Fruit fly (Drosophila melanogaster) whole organism, embryonic: ENCODE measurements around the gene CG42488.

Experiments
- ATbp ChIP-seq: fragments of 200-800 bp; sonication (Bioruptor generic); optimal IDR thresholded peaks from 2 replicates; lab custom pipeline; 2017; ENCODE audit warnings: missing biosample characterization, mild to moderate bottlenecking, missing genetic modification characterization, missing genetic modification reagents
- Aef1 ChIP-seq: fragments of 200-800 bp; sonication (Bioruptor generic); IDR thresholded peaks from 3 replicates; pipeline ENCODE4 v1.3.6; 2022; ENCODE audit warnings: missing biosample characterization, missing genetic modification characterization
- Atf6 ChIP-seq: fragments of 200-800 bp; sonication (Bioruptor generic); IDR thresholded peaks from 2 replicates; pipeline ENCODE4 v1.3.6; 2022; ENCODE audit warnings: missing biosample characterization, missing genetic modification characterization
- B-H1 ChIP-seq: fragments of 200-800 bp; sonication (Bioruptor generic); IDR thresholded peaks from 3 replicates; pipeline ENCODE4 v1.3.6; 2022; ENCODE audit warnings: missing biosample characterization, missing genetic modification characterization
- CG11398 ChIP-seq: fragments of 200-800 bp; sonication (Bioruptor generic); optimal IDR thresholded peaks from 2 replicates; lab custom pipeline; 2016; ENCODE audit warnings: missing biosample characterization, missing genetic modification characterization
- CG11456 ChIP-seq: fragments of 200-800 bp; sonication (Bioruptor generic); IDR thresholded peaks from 3 replicates; pipeline ENCODE4 v1.3.6; 2022; ENCODE audit warnings: missing biosample characterization, missing genetic modification characterization
- CG14860 ChIP-seq: fragments of 200-800 bp; sonication (Bioruptor generic); IDR thresholded peaks from 3 replicates; pipeline ENCODE4 v1.3.6; 2022; ENCODE audit warnings: missing biosample characterization, missing genetic modification characterization; ENCODE audit not compliant: partially characterized antibody
- CG1529 ChIP-seq: fragments of 200-800 bp; sonication (Bioruptor generic); optimal IDR thresholded peaks from 3 replicates; lab custom pipeline; 2018; ENCODE audit warnings: missing biosample characterization, missing genetic modification characterization
- CG1603 ChIP-seq: fragments of 200-800 bp; sonication (Bioruptor generic); optimal IDR thresholded peaks from 2 replicates; lab custom pipeline; 2019; ENCODE audit warnings: missing biosample characterization, mild to moderate bottlenecking, missing genetic modification characterization, moderate library complexity
- CG18262 ChIP-seq: fragments of 200-800 bp; optimal IDR thresholded peaks from 3 replicates; lab custom pipeline; 2019; ENCODE audit warnings: missing biosample characterization, mild to moderate bottlenecking, missing genetic modification characterization, moderate library complexity
- CG4282 ChIP-seq: fragments of 200-800 bp; sonication (Bioruptor generic); optimal IDR thresholded peaks from 2 replicates; lab custom pipeline; 2016; ENCODE audit warnings: missing biosample characterization, missing genetic modification characterization
- CG4707 ChIP-seq: fragments of 200-800 bp; sonication (Bioruptor generic); optimal IDR thresholded peaks from 2 replicates; lab custom pipeline; 2018; ENCODE audit warnings: missing biosample characterization, mild to moderate bottlenecking, missing genetic modification characterization, moderate library complexity
- CG6689 ChIP-seq: fragments of 200-800 bp; sonication (Bioruptor generic); IDR thresholded peaks from 2 replicates; pipeline ENCODE4 v1.3.6; 2022; ENCODE audit warnings: missing biosample characterization, missing genetic modification characterization
- CG7556 ChIP-seq: fragments of 200-800 bp; sonication (Bioruptor generic); optimal IDR thresholded peaks from 2 replicates; lab custom pipeline; 2017; ENCODE audit warnings: missing biosample characterization, mild to moderate bottlenecking, missing genetic modification characterization
- CG7839 ChIP-seq: fragments of 200-800 bp; sonication (Bioruptor generic); optimal IDR thresholded peaks from 3 replicates; lab custom pipeline; 2018; ENCODE audit warnings: missing biosample characterization, mild to moderate bottlenecking, missing genetic modification characterization, moderate library complexity
- CG8478 ChIP-seq: fragments of >200 bp; optimal IDR thresholded peaks from 2 replicates; lab custom pipeline; 2018
- CG9817 ChIP-seq: fragments of 200-800 bp; sonication (Bioruptor generic); optimal IDR thresholded peaks from 2 replicates; lab custom pipeline; 2018; ENCODE audit warnings: missing biosample characterization, mild to moderate bottlenecking, missing genetic modification characterization, moderate library complexity
- D19A ChIP-seq: fragments of 200-800 bp; optimal IDR thresholded peaks from 3 replicates; lab custom pipeline; 2019; ENCODE audit warnings: missing biosample characterization, mild to moderate bottlenecking, missing genetic modification characterization, moderate library complexity
- Dref ChIP-seq: fragments of 200-800 bp; sonication (Bioruptor generic); IDR thresholded peaks from 2 replicates; pipeline ENCODE4 v1.3.6; 2022; ENCODE audit warnings: missing biosample characterization, missing genetic modification characterization
- Fer2 ChIP-seq: fragments of 200-800 bp; sonication (Bioruptor generic); optimal IDR thresholded peaks from 2 replicates; lab custom pipeline; 2018; ENCODE audit warnings: missing biosample characterization, mild to moderate bottlenecking, missing genetic modification characterization, moderate library complexity
- H15 ChIP-seq: fragments of 200-800 bp; sonication (Bioruptor generic); IDR thresholded peaks from 3 replicates; pipeline ENCODE4 v1.3.6; 2022; ENCODE audit warnings: missing biosample characterization, missing genetic modification characterization
- HHEX ChIP-seq: fragments of 200-800 bp; sonication (Bioruptor generic); optimal IDR thresholded peaks from 3 replicates; lab custom pipeline; 2017; ENCODE audit warnings: missing biosample characterization, mild to moderate bottlenecking, missing genetic modification characterization, missing genetic modification reagents
- HmgZ ChIP-seq: fragments of 200-800 bp; sonication (Bioruptor generic); optimal IDR thresholded peaks from 2 replicates; lab custom pipeline; 2018; ENCODE audit warnings: missing biosample characterization, mild to moderate bottlenecking, missing genetic modification characterization
- Hr3 ChIP-seq: fragments of 200-800 bp; sonication (Bioruptor generic); optimal IDR thresholded peaks from 3 replicates; lab custom pipeline; 2016; ENCODE audit warnings: missing biosample characterization, missing genetic modification characterization
- Hr39 ChIP-seq: fragments of >200 bp; optimal IDR thresholded peaks from 2 replicates; lab custom pipeline; 2017
- NC2β ChIP-seq: fragments of 200-800 bp; sonication (Bioruptor generic); optimal IDR thresholded peaks from 2 replicates; lab custom pipeline; 2016; ENCODE audit warnings: missing biosample characterization, missing genetic modification characterization
- Nf-YB ChIP-seq: fragments of 200-800 bp; sonication (Bioruptor generic); optimal IDR thresholded peaks from 3 replicates; lab custom pipeline; 2019; ENCODE audit warnings: missing biosample characterization, mild to moderate bottlenecking, missing genetic modification characterization, moderate library complexity
- Nf-YC ChIP-seq: fragments of 200-800 bp; optimal IDR thresholded peaks from 3 replicates; lab custom pipeline; 2019; ENCODE audit warnings: missing biosample characterization, mild to moderate bottlenecking, missing genetic modification characterization, moderate library complexity
- NfI ChIP-seq: fragments of 200-800 bp; sonication (Bioruptor generic); optimal IDR thresholded peaks from 3 replicates; lab custom pipeline; 2018; ENCODE audit warnings: missing biosample characterization, mild to moderate bottlenecking, missing genetic modification characterization, moderate library complexity
- Six4 ChIP-seq: fragments of 200-800 bp; sonication (Bioruptor generic); optimal IDR thresholded peaks from 2 replicates; lab custom pipeline; 2016; ENCODE audit warnings: missing biosample characterization, missing genetic modification characterization
- Sox100B ChIP-seq: fragments of 200-800 bp; sonication (Bioruptor generic); optimal IDR thresholded peaks from 3 replicates; lab custom pipeline; 2018; ENCODE audit warnings: missing biosample characterization, mild to moderate bottlenecking, missing genetic modification characterization
- Spps ChIP-seq: fragments of 200-800 bp; sonication (Bioruptor generic); optimal IDR thresholded peaks from 2 replicates; lab custom pipeline; 2018; ENCODE audit warnings: missing biosample characterization, mild to moderate bottlenecking, missing genetic modification characterization
- Xrp1 ChIP-seq: fragments of 200-800 bp; sonication (Bioruptor generic); IDR thresholded peaks from 2 replicates; pipeline ENCODE4 v1.3.6; 2022; ENCODE audit warnings: missing biosample characterization, missing genetic modification characterization
- aop ChIP-seq: fragments of 200-800 bp; sonication (Bioruptor generic); IDR thresholded peaks from 2 replicates; pipeline ENCODE4 v1.3.6; 2022; ENCODE audit warnings: missing biosample characterization, missing genetic modification characterization
- ase ChIP-seq: fragments of 200-800 bp; sonication (Bioruptor generic); IDR thresholded peaks from 3 replicates; pipeline ENCODE4 v1.3.6; 2022; ENCODE audit warnings: missing biosample characterization, missing genetic modification characterization
- ash1 ChIP-seq: fragments of 200-800 bp; sonication (Bioruptor generic); optimal IDR thresholded peaks from 2 replicates; lab custom pipeline; 2018; ENCODE audit warnings: missing biosample characterization, mild to moderate bottlenecking, missing genetic modification characterization
- bbx ChIP-seq: fragments of 200-800 bp; sonication (Bioruptor generic); IDR thresholded peaks from 2 replicates; pipeline ENCODE4 v1.3.6; 2022; ENCODE audit warnings: missing biosample characterization, missing genetic modification characterization; ENCODE audit not compliant: partially characterized antibody
- btn ChIP-seq: fragments of 200-800 bp; sonication (Bioruptor generic); optimal IDR thresholded peaks from 2 replicates; lab custom pipeline; 2016; ENCODE audit warnings: missing biosample characterization, missing genetic modification characterization
- chm ChIP-seq: fragments of 200-800 bp; sonication (Bioruptor generic); IDR thresholded peaks from 2 replicates; pipeline ENCODE4 v1.3.6; 2022; ENCODE audit warnings: missing biosample characterization, missing genetic modification characterization
- dmrt11E ChIP-seq: fragments of 200-800 bp; sonication (Bioruptor generic); optimal IDR thresholded peaks from 3 replicates; lab custom pipeline; 2018; ENCODE audit warnings: missing biosample characterization, mild to moderate bottlenecking, missing genetic modification characterization, moderate library complexity
- gce ChIP-seq: fragments of 200-800 bp; sonication (Bioruptor generic); IDR thresholded peaks from 3 replicates; pipeline ENCODE4 v1.3.6; 2022; ENCODE audit warnings: missing biosample characterization, missing genetic modification characterization
- lola ChIP-seq, 3 experiments: fragments of >200 bp in 2 of 3; fragments of 200-800 bp in 1 of 3; sonication (Bioruptor generic) in 1 of 3; optimal IDR thresholded peaks; 2 replicates each; lab custom pipeline; 2017 to 2019; ENCODE audit warnings: missing biosample characterization in 3 of 3, missing genetic modification characterization in 3 of 3, mild to moderate bottlenecking in 1 of 3, moderate library complexity in 1 of 3
- odd ChIP-seq: fragments of 200-800 bp; sonication (Bioruptor generic); optimal IDR thresholded peaks from 2 replicates; lab custom pipeline; 2017; ENCODE audit warnings: missing biosample characterization, mild to moderate bottlenecking, missing genetic modification characterization
- org-1 ChIP-seq: fragments of 200-800 bp; sonication (Bioruptor generic); optimal IDR thresholded peaks from 2 replicates; lab custom pipeline; 2017; ENCODE audit warnings: missing biosample characterization, missing genetic modification characterization
- pho ChIP-seq: fragments of 200-800 bp; sonication (Bioruptor generic); optimal IDR thresholded peaks from 2 replicates; lab custom pipeline; 2016; ENCODE audit warnings: missing biosample characterization, missing genetic modification characterization
- phol ChIP-seq: fragments of 200-800 bp; sonication (Bioruptor generic); optimal IDR thresholded peaks from 3 replicates; lab custom pipeline; 2018; ENCODE audit warnings: missing biosample characterization, mild to moderate bottlenecking, missing genetic modification characterization, moderate library complexity
- pzg ChIP-seq: fragments of 200-800 bp; sonication (Bioruptor generic); optimal IDR thresholded peaks from 3 replicates; lab custom pipeline; 2018; ENCODE audit warnings: missing biosample characterization, mild to moderate bottlenecking, missing genetic modification characterization, moderate library complexity
- sim ChIP-seq: fragments of 200-800 bp; sonication (Bioruptor generic); IDR thresholded peaks from 2 replicates; pipeline ENCODE4 v1.3.6; 2022; ENCODE audit warnings: missing biosample characterization, missing genetic modification characterization
- tin ChIP-seq: fragments of 200-800 bp; sonication (Bioruptor generic); optimal IDR thresholded peaks from 3 replicates; lab custom pipeline; 2016; ENCODE audit warnings: missing biosample characterization, missing genetic modification characterization
- tll ChIP-seq, 2 experiments: fragments of 200-800 bp in 1 of 2; fragments of >200 bp in 1 of 2; sonication (Bioruptor generic) in 1 of 2; optimal IDR thresholded peaks; 2 replicates each; lab custom pipeline; 2017 to 2019; ENCODE audit warnings: missing biosample characterization in 2 of 2, missing genetic modification characterization in 2 of 2, mild to moderate bottlenecking in 1 of 2, moderate library complexity in 1 of 2

Gene CG42488

dm6 chr3R:25482463-25483173 lies at the start of gene CG42488, which contains the start of the genes XNP and CG5116 (continued):
- TF ChIP-seq NC2β (GFP tag; lab: Kevin White, UChicago) (no peak), Hr39 (lab: Kevin White, UChicago) (no peak), HmgZ (peak; percentile 75), Hr3 (GFP tag; lab: Kevin White, UChicago) (peak; percentile 48), tll (GFP tag; optimal IDR thresholded peaks at IDR 0.05; lab: Kevin White, UChicago) (peak in 1 of 2 experiments; percentile 39), Atf6 (GFP tag; lab: Robert Waterston, UW) (0 out of 2 replicates have a peak, but pooled peaks have one; percentile 26), CG1529 (GFP tag; lab: Kevin White, UChicago) (no peak), Spps (tag; lab: Kevin White, UChicago) (no peak), H15 (GFP tag; lab: Robert Waterston, UW) (no peak), pho (GFP tag; lab: Kevin White, UChicago) (peak; percentile 36), phol (tag; lab: Kevin White, UChicago) (peak; percentile 74), Nf-YB (GFP tag; lab: Kevin White, UChicago) (peak; percentile 61), HHEX (GFP tag; lab: Kevin White, UChicago) (no peak), D19A (tag; lab: Kevin White, UChicago) (no peak), ase (GFP tag; lab: Robert Waterston, UW) (no peak), CG11456 (GFP tag; lab: Robert Waterston, UW) (peak; percentile 65; the same call in 1 of the 3 replicates), Aef1 (GFP tag; lab: Robert Waterston, UW) (peak; percentile 40; the same call in 1 of the 3 replicates), CG11398 (no peak), Xrp1 (GFP tag; lab: Robert Waterston, UW) (peak; percentile 40; the same call in 1 of the 2 replicates), CG6689 (peak; percentile 53), CG9817 (peak; percentile 73), CG7556 (GFP tag; lab: Kevin White, UChicago) (no peak), dmrt11E (peak; percentile 48), lola (GFP tag; optimal IDR thresholded peaks at IDR 0.05; lab: Kevin White, UChicago) (peak in 1 of 3 experiments; percentile 54), B-H1 (GFP tag; lab: Robert Waterston, UW) (no peak), pzg (peak; percentile 72), CG4282 (GFP tag; lab: Kevin White, UChicago) (no peak), ATbp (GFP tag; lab: Kevin White, UChicago) (no peak), org-1 (GFP tag; lab: Kevin White, UChicago) (no peak), CG4707 (GFP tag; lab: Kevin White, UChicago) (no peak), odd (GFP tag; lab: Kevin White, UChicago) (no peak), Six4 (GFP tag; lab: Kevin White, UChicago) (peak; percentile 11), bbx (peak; percentile 94), sim (no peak), gce (GFP tag; lab: Robert Waterston, UW) (no peak), Nf-YC (tag; lab: Kevin White, UChicago) (peak; percentile 88), Sox100B (GFP tag; lab: Kevin White, UChicago) (no peak), NfI (peak; percentile 57), Dref (peak; percentile 79), btn (GFP tag; lab: Kevin White, UChicago) (no peak), CG1603 (tag; lab: Kevin White, UChicago) (no peak), CG18262 (tag; lab: Kevin White, UChicago) (no peak), chm (GFP tag; lab: Robert Waterston, UW) (no peak), ash1 (GFP tag; lab: Kevin White, UChicago) (no peak), CG7839 (tag; lab: Kevin White, UChicago) (no peak), aop (GFP tag; lab: Robert Waterston, UW) (no peak), CG8478 (lab: Kevin White, UChicago) (no peak), Fer2 (peak; percentile 31), tin (GFP tag; lab: Kevin White, UChicago) (peak; percentile 36), CG14860 (peak; percentile 99)
